Fruit fly (Drosophila melanogaster) Kc167 (cell line): ENCODE results near the gene sima.

ENCODE experiments used
- Myc ChIP-seq: fragments of >200 bp; optimal IDR thresholded peaks from 2 replicates; lab custom pipeline; 2017; ENCODE audit warnings: missing external identifiers
- Sin3A ChIP-seq: fragments of >200 bp; optimal IDR thresholded peaks from 2 replicates; lab custom pipeline; 2018; ENCODE audit warnings: missing external identifiers
- h ChIP-seq: fragments of >200 bp; optimal IDR thresholded peaks from 3 replicates; lab custom pipeline; 2018; ENCODE audit warnings: missing external identifiers
- insv ChIP-seq: fragments of >200 bp; optimal IDR thresholded peaks from 3 replicates; lab custom pipeline; 2018; ENCODE audit warnings: missing external identifiers
- psq ChIP-seq: fragments of >200 bp; optimal IDR thresholded peaks from 2 replicates; lab custom pipeline; 2017; ENCODE audit warnings: missing external identifiers
- ttk ChIP-seq: sonication (Bioruptor generic); optimal IDR thresholded peaks from 2 replicates; lab custom pipeline; 2017; ENCODE audit warnings: missing external identifiers

DNA sequence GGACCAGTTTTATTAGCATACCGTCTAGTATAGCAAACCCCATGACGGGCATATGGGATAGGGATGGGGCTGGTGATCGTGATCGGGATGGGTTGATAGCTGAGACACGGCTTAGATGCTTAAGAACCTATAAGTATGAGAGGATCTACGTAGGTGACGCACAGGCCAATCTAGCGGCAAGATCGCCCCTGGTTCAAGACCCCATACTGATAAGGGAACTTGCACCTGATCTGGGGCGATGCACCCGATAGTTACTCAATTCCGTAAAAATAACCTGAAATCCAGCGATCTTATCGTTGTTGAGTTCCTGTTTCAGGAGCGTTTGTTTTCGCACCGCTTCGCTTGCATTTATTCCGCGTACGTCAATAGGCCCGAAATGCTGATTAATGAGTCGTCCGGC lies 50.5 kb downstream of the sima start:
- no peak for TF ChIP-seq psq
- no peak for TF ChIP-seq Sin3A (lab: Kevin White, UChicago)
- no peak for TF ChIP-seq h (lab: Kevin White, UChicago)
- no peak for TF ChIP-seq insv (lab: Kevin White, UChicago)
- TF ChIP-seq ttk: no peak
- TF ChIP-seq Myc (lab: Kevin White, UChicago): no peak
